Worm (Caenorhabditis elegans): ENCODE results near the gene F37C4.8.

ce11 chrIV:3855543-3855942, 25.5 kb downstream of the F37C4.8 start, which contains the start of gene zag-1:
- TF ChIP-seq daf-8 (GFP tag; IDR thresholded peaks at IDR 0.05) (no peak), ZK546.5 (tag; optimal IDR thresholded peaks at IDR 0.05) (no peak), attf-4 (tag; optimal IDR thresholded peaks at IDR 0.05) (no peak), zip-2 (tag; optimal IDR thresholded peaks at IDR 0.05) (no peak)

Measured in whole organism, L4 larva.